Fruit fly (Drosophila melanogaster): Measurements from ENCODE around the gene cad.
A peak's percentile ranks its signal among the peaks of the same experiment; 100 is the strongest.

cad gene

dm6 chr2L:20758188-20758846 is 12.2 kb upstream of the cad start (continued):
- no peak for TF ChIP-seq grau (tag; optimal IDR thresholded peaks at IDR 0.05)
- TF ChIP-seq CG6689 (GFP tag; IDR thresholded peaks at IDR 0.05) = 0 out of 2 replicates have a peak, but pooled peaks have one; percentile 27
- no peak for TF ChIP-seq Hr78 (GFP tag; optimal IDR thresholded peaks at IDR 0.05)
- no peak for TF ChIP-seq Meics (GFP tag; optimal IDR thresholded peaks at IDR 0.05)
- TF ChIP-seq CG7372 (GFP tag; IDR thresholded peaks at IDR 0.05) = no peak
- no peak for TF ChIP-seq trem (tag; optimal IDR thresholded peaks at IDR 0.05)
- TF ChIP-seq Hsf (GFP tag; optimal IDR thresholded peaks at IDR 0.05) = no peak
- no peak for TF ChIP-seq Mrtf (GFP tag; IDR thresholded peaks at IDR 0.05)
- no peak for TF ChIP-seq lab (GFP tag; optimal IDR thresholded peaks at IDR 0.05)
- TF ChIP-seq tap (tag; optimal IDR thresholded peaks at IDR 0.05) = no peak
- no peak for TF ChIP-seq CG17328 (GFP tag; IDR thresholded peaks at IDR 0.05)
- TF ChIP-seq zf30C (GFP tag; optimal IDR thresholded peaks at IDR 0.05) = peak; percentile 90
- no peak for TF ChIP-seq cato (GFP tag; optimal IDR thresholded peaks at IDR 0.05; ENCODE audit: borderline replicate concordance)
- TF ChIP-seq Myb (GFP tag; optimal IDR thresholded peaks at IDR 0.05) = peak; percentile 49
- TF ChIP-seq pum (GFP tag; optimal IDR thresholded peaks at IDR 0.05) = no peak
- no peak for TF ChIP-seq CG13624 (GFP tag; optimal IDR thresholded peaks at IDR 0.05)
- no peak for TF ChIP-seq eyg (GFP tag; optimal IDR thresholded peaks at IDR 0.05)
- TF ChIP-seq psq (GFP tag; optimal IDR thresholded peaks at IDR 0.05) = no peak
- TF ChIP-seq CG1024 (GFP tag; IDR thresholded peaks at IDR 0.05) = 0 out of 2 replicates have a peak, but pooled peaks have one; percentile 17
- no peak for TF ChIP-seq CG7745 (tag; optimal IDR thresholded peaks at IDR 0.05)
- no peak for TF ChIP-seq CG18011 (GFP tag; optimal IDR thresholded peaks at IDR 0.05)
- TF ChIP-seq CG2889 (GFP tag; IDR thresholded peaks at IDR 0.05) = no peak
- no peak for TF ChIP-seq p53 (GFP tag; optimal IDR thresholded peaks at IDR 0.05)
- no peak for TF ChIP-seq en (GFP tag; optimal IDR thresholded peaks at IDR 0.05)
- TF ChIP-seq zen (tag; optimal IDR thresholded peaks at IDR 0.05) = no peak
- no peak for TF ChIP-seq corto (GFP tag; optimal IDR thresholded peaks at IDR 0.05)
- TF ChIP-seq z (GFP tag; IDR thresholded peaks at IDR 0.05) = 0 out of 3 replicates have a peak, but pooled peaks have one; percentile 5
- TF ChIP-seq ERR (GFP tag; optimal IDR thresholded peaks at IDR 0.05) = no peak
- no peak for TF ChIP-seq CG7271 (tag; optimal IDR thresholded peaks at IDR 0.05)
- TF ChIP-seq CG34224 (GFP tag; IDR thresholded peaks at IDR 0.05; ENCODE audit: partially characterized antibody) = no peak
- peak; percentile 0 for TF ChIP-seq CG15601 (tag; optimal IDR thresholded peaks at IDR 0.05)
- TF ChIP-seq CG18619 (GFP tag; optimal IDR thresholded peaks at IDR 0.05) = no peak
- no peak for TF ChIP-seq CG12219 (GFP tag; optimal IDR thresholded peaks at IDR 0.05)
- no peak for TF ChIP-seq al (GFP tag; IDR thresholded peaks at IDR 0.05)
- no peak for TF ChIP-seq CG8944 (GFP tag; optimal IDR thresholded peaks at IDR 0.05)
- TF ChIP-seq ci (GFP tag; IDR thresholded peaks at IDR 0.05) = peak; percentile 63; the same call in 2 of the 3 replicates
- no peak for TF ChIP-seq caup (GFP tag; optimal IDR thresholded peaks at IDR 0.05; ENCODE audit: severe bottlenecking)
- no peak for TF ChIP-seq Aef1 (GFP tag; IDR thresholded peaks at IDR 0.05)
- 0 out of 2 replicates have a peak, but pooled peaks have one; percentile 23 for TF ChIP-seq CG11247 (GFP tag; IDR thresholded peaks at IDR 0.05)
- TF ChIP-seq MTF-1 (GFP tag; optimal IDR thresholded peaks at IDR 0.05; ENCODE audit: borderline replicate concordance) = no peak
- no peak for TF ChIP-seq gem (tag; optimal IDR thresholded peaks at IDR 0.05)
- TF ChIP-seq Opbp (GFP tag; IDR thresholded peaks at IDR 0.05; ENCODE audit: partially characterized antibody) = no peak
- peak; percentile 34; the same call in 1 of the 3 replicates for TF ChIP-seq dysf (GFP tag; IDR thresholded peaks at IDR 0.05)
- no peak for TF ChIP-seq nmo (GFP tag; optimal IDR thresholded peaks at IDR 0.05)
- no peak for TF ChIP-seq CG8290 (GFP tag; optimal IDR thresholded peaks at IDR 0.05)
- TF ChIP-seq CG8290 (tag; optimal IDR thresholded peaks at IDR 0.05) = no peak
- no peak for TF ChIP-seq CG12155 (GFP tag; optimal IDR thresholded peaks at IDR 0.05)
- no peak for TF ChIP-seq Sry-δ (GFP tag; optimal IDR thresholded peaks at IDR 0.05)
- TF ChIP-seq CG5180 (GFP tag; optimal IDR thresholded peaks at IDR 0.05) = no peak
- no peak for TF ChIP-seq ato (GFP tag; IDR thresholded peaks at IDR 0.05; ENCODE audit: partially characterized antibody)

All from whole organism, embryonic.